Fruit fly (Drosophila melanogaster): Measurements from ENCODE around the gene Son.

- no peak for TF ChIP-seq CG13204 (GFP tag; optimal IDR thresholded peaks at IDR 0.05)
- no peak for TF ChIP-seq Pif1B (GFP tag; optimal IDR thresholded peaks at IDR 0.05)
- no peak for TF ChIP-seq gl (tag; optimal IDR thresholded peaks at IDR 0.05)
- TF ChIP-seq CG4496 (GFP tag; IDR thresholded peaks at IDR 0.05) = no peak
- no peak for TF ChIP-seq CG8301 (tag; optimal IDR thresholded peaks at IDR 0.05)
Measured at dm6 chr3R:9612217-9612616, 34.4 kb downstream of the Son start.
